Fruit fly (Drosophila melanogaster): ENCODE measurements around the gene Obp18a.
A peak's percentile ranks its signal among the peaks of the same experiment; 100 is the strongest.

Obp18a gene

DNA sequence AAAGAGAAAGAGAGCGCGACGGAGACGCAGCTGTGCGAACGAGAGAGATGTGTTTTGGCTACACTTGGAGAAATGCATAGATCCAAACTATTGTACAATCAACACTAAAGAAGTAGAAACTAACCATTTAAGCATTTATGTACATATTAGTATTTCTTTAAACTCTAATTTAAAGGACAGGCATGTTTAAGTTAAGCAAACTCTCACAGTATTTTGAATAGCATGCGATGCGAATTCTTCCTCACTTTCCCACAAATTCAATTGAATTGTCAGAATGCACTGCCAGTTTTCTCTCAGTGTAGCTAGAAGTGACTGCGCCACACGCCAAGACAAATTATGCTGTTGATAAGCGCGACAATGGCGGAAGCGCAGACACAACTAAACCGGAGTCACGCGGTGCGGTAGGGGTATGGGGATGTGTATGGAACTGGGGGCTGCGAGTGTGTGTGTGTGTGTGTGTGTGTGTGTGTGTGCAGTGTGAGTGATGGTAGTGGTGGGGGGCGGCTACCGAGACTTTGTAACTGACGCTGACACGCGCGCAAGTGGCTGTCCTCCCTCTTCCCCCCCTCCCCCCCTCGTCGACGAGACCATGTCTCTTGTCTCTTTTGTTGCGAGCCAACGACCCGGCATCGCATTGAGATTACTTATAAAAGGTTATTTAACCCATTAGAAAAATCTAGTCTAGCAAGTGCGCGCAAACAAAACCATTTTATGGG lies 28.7 kb downstream of the Obp18a start (continued):
- TF ChIP-seq CoRest (tag; optimal IDR thresholded peaks at IDR 0.05) (peak; percentile 51), ro (GFP tag; IDR thresholded peaks at IDR 0.05) (no peak), Hr51 (GFP tag; optimal IDR thresholded peaks at IDR 0.05) (peak in 1 of 2 experiments; percentile 49), CG8924 (tag; optimal IDR thresholded peaks at IDR 0.05) (peak; percentile 30), HLH3B (GFP tag; IDR thresholded peaks at IDR 0.05) (peak; percentile 42; the same call in 1 of the 2 replicates), E2f1 (GFP tag; IDR thresholded peaks at IDR 0.05) (peak; percentile 32; the same call in 1 of the 2 replicates), CG16813 (GFP tag; IDR thresholded peaks at IDR 0.05; ENCODE audit: partially characterized antibody) (no peak), Mrtf (GFP tag; IDR thresholded peaks at IDR 0.05) (no peak), Meics (GFP tag; optimal IDR thresholded peaks at IDR 0.05) (peak; percentile 55), Drgx (GFP tag; IDR thresholded peaks at IDR 0.05) (0 out of 2 replicates have a peak, but pooled peaks have one; percentile 17), Hmr (GFP tag; optimal IDR thresholded peaks at IDR 0.05) (peak; percentile 51), CG32532 (GFP tag; IDR thresholded peaks at IDR 0.05) (no peak), Hey (tag; optimal IDR thresholded peaks at IDR 0.05) (no peak), CG15269 (tag; optimal IDR thresholded peaks at IDR 0.05) (peak; percentile 42), yki (optimal IDR thresholded peaks at IDR 0.05) (no peak), hth (optimal IDR thresholded peaks at IDR 0.05) (no peak), CG15479 (GFP tag; optimal IDR thresholded peaks at IDR 0.05) (no peak), Ptx1 (GFP tag; IDR thresholded peaks at IDR 0.05) (peak; percentile 48), CG17802 (tag; optimal IDR thresholded peaks at IDR 0.05) (no peak), Kr (GFP tag; optimal IDR thresholded peaks at IDR 0.05) (no peak), CG17359 (tag; optimal IDR thresholded peaks at IDR 0.05) (peak; percentile 38), chif (GFP tag; optimal IDR thresholded peaks at IDR 0.05) (peak in 1 of 2 experiments; percentile 21), sisA (GFP tag; IDR thresholded peaks at IDR 0.05) (peak; percentile 32; the same call in 1 of the 2 replicates), odd (GFP tag; optimal IDR thresholded peaks at IDR 0.05) (no peak), inv (GFP tag; IDR thresholded peaks at IDR 0.05; ENCODE audit: partially characterized antibody) (no peak), Usf (GFP tag; optimal IDR thresholded peaks at IDR 0.05) (no peak), CG8944 (GFP tag; optimal IDR thresholded peaks at IDR 0.05) (no peak), CG7987 (GFP tag; optimal IDR thresholded peaks at IDR 0.05) (no peak), emc (GFP tag; optimal IDR thresholded peaks at IDR 0.05) (no peak), Gug (GFP tag; IDR thresholded peaks at IDR 0.05) (0 out of 4 replicates have a peak, but pooled peaks have one; percentile 10), sob (GFP tag; IDR thresholded peaks at IDR 0.05) (peak; percentile 11; the same call in 1 of the 2 replicates), CG16863 (GFP tag; optimal IDR thresholded peaks at IDR 0.05) (peak; percentile 7), CG12744 (GFP tag; optimal IDR thresholded peaks at IDR 0.05) (no peak), CG17568 (GFP tag; optimal IDR thresholded peaks at IDR 0.05) (no peak), Sox100B (GFP tag; optimal IDR thresholded peaks at IDR 0.05) (peak; percentile 43), CG34376 (GFP tag; optimal IDR thresholded peaks at IDR 0.05) (no peak), CG3281 (GFP tag; optimal IDR thresholded peaks at IDR 0.05) (peak; percentile 33), dan (GFP tag; IDR thresholded peaks at IDR 0.05) (no peak), CG8290 (GFP tag; optimal IDR thresholded peaks at IDR 0.05) (no peak), CG8290 (tag; optimal IDR thresholded peaks at IDR 0.05) (peak in 1 of 2 experiments; percentile 24), pan (optimal IDR thresholded peaks at IDR 0.05) (no peak), pan (GFP tag; optimal IDR thresholded peaks at IDR 0.05 in 1 of 2, IDR thresholded peaks at IDR 0.05 in 1 of 2) (peak in 1 of 2 experiments; percentile 57), Pdp1 (GFP tag; optimal IDR thresholded peaks at IDR 0.05) (peak in 1 of 2 experiments; percentile 30), ap (GFP tag; IDR thresholded peaks at IDR 0.05) (no peak), dpn (GFP tag; optimal IDR thresholded peaks at IDR 0.05) (peak; percentile 4 to 14), CG12769 (tag; optimal IDR thresholded peaks at IDR 0.05) (peak; percentile 38), phol (tag; optimal IDR thresholded peaks at IDR 0.05) (peak; percentile 62), bab2 (GFP tag; optimal IDR thresholded peaks at IDR 0.05) (peak; percentile 25), CG15073 (GFP tag; optimal IDR thresholded peaks at IDR 0.05) (no peak), CG13775 (GFP tag; optimal IDR thresholded peaks at IDR 0.05) (no peak)
